Fruit fly (Drosophila melanogaster) whole organism, embryonic: ENCODE measurements around the gene CG13984.

ENCODE experiments used
- Atf3 ChIP-seq: fragments of 200-800 bp; sonication (Bioruptor generic); optimal IDR thresholded peaks from 3 replicates; lab custom pipeline; 2016; ENCODE audit warnings: missing biosample characterization, missing genetic modification characterization
- Awh ChIP-seq: fragments of 200-800 bp; sonication (Bioruptor generic); IDR thresholded peaks from 2 replicates; pipeline ENCODE4, ENCODE4 v1.3.6; 2022; ENCODE audit warnings: missing biosample characterization, missing genetic modification characterization
- CG10147 ChIP-seq: fragments of 200-800 bp; sonication (Bioruptor generic); optimal IDR thresholded peaks from 2 replicates; lab custom pipeline; 2019; ENCODE audit warnings: missing biosample characterization, mild to moderate bottlenecking, missing genetic modification characterization, moderate library complexity
- CG1024 ChIP-seq: fragments of 200-800 bp; sonication (Bioruptor generic); IDR thresholded peaks from 2 replicates; pipeline ENCODE4 v1.3.6; 2022; ENCODE audit warnings: missing biosample characterization, missing genetic modification characterization
- CG10274 ChIP-seq: fragments of 200-800 bp; sonication (Bioruptor generic); optimal IDR thresholded peaks from 3 replicates; lab custom pipeline; 2017; ENCODE audit warnings: missing biosample characterization, mild to moderate bottlenecking, missing genetic modification characterization
- CG12104 ChIP-seq: fragments of 200-800 bp; sonication (Bioruptor generic); optimal IDR thresholded peaks from 3 replicates; lab custom pipeline; 2016; ENCODE audit warnings: missing biosample characterization, missing genetic modification characterization
- CG15073 ChIP-seq: fragments of 200-800 bp; sonication (Bioruptor generic); optimal IDR thresholded peaks from 2 replicates; lab custom pipeline; 2016; ENCODE audit warnings: missing biosample characterization, missing genetic modification characterization
- CG1529 ChIP-seq: fragments of 200-800 bp; sonication (Bioruptor generic); optimal IDR thresholded peaks from 3 replicates; lab custom pipeline; 2018; ENCODE audit warnings: missing biosample characterization, missing genetic modification characterization
- CG17385 ChIP-seq: fragments of 200-800 bp; sonication (Bioruptor generic); optimal IDR thresholded peaks from 3 replicates; lab custom pipeline; 2018; ENCODE audit warnings: missing biosample characterization, mild to moderate bottlenecking, missing genetic modification characterization
- CG18764 ChIP-seq: fragments of 200-800 bp; sonication (Bioruptor generic); optimal IDR thresholded peaks from 3 replicates; lab custom pipeline; 2016; ENCODE audit warnings: missing biosample characterization, missing genetic modification characterization
- CG2120 ChIP-seq: fragments of 200-800 bp; sonication (Bioruptor generic); optimal IDR thresholded peaks from 3 replicates; lab custom pipeline; 2016; ENCODE audit warnings: missing biosample characterization, missing genetic modification characterization
- CG2678 ChIP-seq: fragments of 200-800 bp; sonication (Bioruptor generic); optimal IDR thresholded peaks from 3 replicates; lab custom pipeline; 2019; ENCODE audit warnings: missing biosample characterization, mild to moderate bottlenecking, missing genetic modification characterization, moderate library complexity
- CG30020 ChIP-seq: fragments of 200-800 bp; optimal IDR thresholded peaks from 2 replicates; lab custom pipeline; 2019; ENCODE audit warnings: missing biosample characterization, mild to moderate bottlenecking, missing genetic modification characterization, moderate library complexity
- CG31441 ChIP-seq: fragments of 200-800 bp; sonication (Bioruptor generic); IDR thresholded peaks from 2 replicates; pipeline ENCODE4 v1.3.6; 2022; ENCODE audit warnings: missing biosample characterization, missing genetic modification characterization
- CG3838 ChIP-seq: fragments of 200-800 bp; sonication (Bioruptor generic); optimal IDR thresholded peaks from 3 replicates; lab custom pipeline; 2016; ENCODE audit warnings: missing biosample characterization, missing genetic modification characterization
- CG9609 ChIP-seq: fragments of 200-800 bp; sonication (Bioruptor generic); optimal IDR thresholded peaks from 3 replicates; lab custom pipeline; 2016; ENCODE audit warnings: missing biosample characterization, missing genetic modification characterization
- CG9727 ChIP-seq: fragments of 200-800 bp; sonication (Bioruptor generic); optimal IDR thresholded peaks from 3 replicates; lab custom pipeline; 2017; ENCODE audit warnings: missing biosample characterization, mild to moderate bottlenecking, missing genetic modification characterization
- CoRest ChIP-seq: fragments of 200-800 bp; sonication (Bioruptor generic); optimal IDR thresholded peaks from 3 replicates; lab custom pipeline; 2018; ENCODE audit warnings: missing biosample characterization, mild to moderate bottlenecking, missing genetic modification characterization, moderate library complexity
- Dip2 ChIP-seq: fragments of 200-800 bp; sonication (Bioruptor generic); IDR thresholded peaks from 2 replicates; pipeline ENCODE4 v1.3.6; 2022; ENCODE audit warnings: missing biosample characterization, missing genetic modification characterization
- Elba2 ChIP-seq: fragments of 200-800 bp; sonication (Bioruptor generic); optimal IDR thresholded peaks from 3 replicates; lab custom pipeline; 2016; ENCODE audit warnings: missing biosample characterization, missing genetic modification characterization
- Fer1 ChIP-seq: fragments of 200-800 bp; sonication (Bioruptor generic); optimal IDR thresholded peaks from 2 replicates; lab custom pipeline; 2017; ENCODE audit warnings: missing biosample characterization, mild to moderate bottlenecking, missing genetic modification characterization
- MBD-R2 ChIP-seq: fragments of 200-800 bp; sonication (Bioruptor generic); IDR thresholded peaks from 2 replicates; pipeline ENCODE4 v1.3.6; 2022; ENCODE audit warnings: missing biosample characterization, missing genetic modification characterization
- MTF-1 ChIP-seq: fragments of 200-800 bp; sonication (Bioruptor generic); optimal IDR thresholded peaks from 2 replicates; lab custom pipeline; 2018; ENCODE audit warnings: missing biosample characterization, mild to moderate bottlenecking, missing genetic modification characterization, borderline replicate concordance
- Meics ChIP-seq: fragments of 200-800 bp; sonication (Bioruptor generic); optimal IDR thresholded peaks from 2 replicates; lab custom pipeline; 2017; ENCODE audit warnings: missing biosample characterization, mild to moderate bottlenecking, missing genetic modification characterization
- Mes4 ChIP-seq: fragments of 200-800 bp; sonication (Bioruptor generic); optimal IDR thresholded peaks from 2 replicates; lab custom pipeline; 2016; ENCODE audit warnings: missing biosample characterization, missing genetic modification characterization
- Myb ChIP-seq: fragments of 200-800 bp; sonication (Bioruptor generic); optimal IDR thresholded peaks from 2 replicates; lab custom pipeline; 2016; ENCODE audit warnings: missing biosample characterization, missing genetic modification characterization
- Side ChIP-seq: fragments of 200-800 bp; sonication (Bioruptor generic); optimal IDR thresholded peaks from 2 replicates; lab custom pipeline; 2016; ENCODE audit warnings: missing biosample characterization, missing genetic modification characterization
- Xbp1 ChIP-seq: fragments of 200-800 bp; sonication (Bioruptor generic); optimal IDR thresholded peaks from 3 replicates; lab custom pipeline; 2016; ENCODE audit warnings: missing biosample characterization, mild to moderate bottlenecking, missing genetic modification characterization
- ap ChIP-seq: fragments of 200-800 bp; sonication (Bioruptor generic); IDR thresholded peaks from 2 replicates; pipeline ENCODE4 v1.3.6; 2022; ENCODE audit warnings: missing biosample characterization, missing genetic modification characterization
- ase ChIP-seq: fragments of 200-800 bp; sonication (Bioruptor generic); IDR thresholded peaks from 3 replicates; pipeline ENCODE4 v1.3.6; 2022; ENCODE audit warnings: missing biosample characterization, missing genetic modification characterization
- bab2 ChIP-seq: fragments of 200-800 bp; sonication (Bioruptor generic); optimal IDR thresholded peaks from 2 replicates; lab custom pipeline; 2016; ENCODE audit warnings: missing biosample characterization, missing genetic modification characterization
- btn ChIP-seq: fragments of 200-800 bp; sonication (Bioruptor generic); optimal IDR thresholded peaks from 2 replicates; lab custom pipeline; 2016; ENCODE audit warnings: missing biosample characterization, missing genetic modification characterization
- ci ChIP-seq: fragments of 200-800 bp; sonication (Bioruptor generic); IDR thresholded peaks from 3 replicates; pipeline ENCODE4 v1.3.6; 2022; ENCODE audit warnings: missing biosample characterization, missing genetic modification characterization
- crol ChIP-seq: fragments of 200-800 bp; sonication (Bioruptor generic); IDR thresholded peaks from 2 replicates; pipeline ENCODE4 v1.3.6; 2022; ENCODE audit warnings: missing biosample characterization, missing genetic modification characterization
- dan ChIP-seq: fragments of 200-800 bp; sonication (Bioruptor generic); IDR thresholded peaks from 2 replicates; pipeline ENCODE4 v1.3.6; 2022; ENCODE audit warnings: missing biosample characterization, missing genetic modification characterization
- dmrt11E ChIP-seq: fragments of 200-800 bp; sonication (Bioruptor generic); optimal IDR thresholded peaks from 3 replicates; lab custom pipeline; 2018; ENCODE audit warnings: missing biosample characterization, mild to moderate bottlenecking, missing genetic modification characterization, moderate library complexity
- dysf ChIP-seq: fragments of 200-800 bp; sonication (Bioruptor generic); IDR thresholded peaks from 3 replicates; pipeline ENCODE4 v1.3.6; 2022; ENCODE audit warnings: missing biosample characterization, missing genetic modification characterization
- emc ChIP-seq: fragments of 200-800 bp; sonication (Bioruptor generic); optimal IDR thresholded peaks from 2 replicates; lab custom pipeline; 2016; ENCODE audit warnings: missing biosample characterization, missing genetic modification characterization
- fd64A ChIP-seq: fragments of 200-800 bp; sonication (Bioruptor generic); optimal IDR thresholded peaks from 3 replicates; lab custom pipeline; 2018; ENCODE audit warnings: missing biosample characterization, mild to moderate bottlenecking, missing genetic modification characterization
- ftz-f1 ChIP-seq: fragments of 200-800 bp; sonication (Bioruptor generic); optimal IDR thresholded peaks from 2 replicates; lab custom pipeline; 2016; ENCODE audit warnings: missing biosample characterization, missing genetic modification characterization
- h ChIP-seq: fragments of >200 bp; optimal IDR thresholded peaks from 2 replicates; lab custom pipeline; 2017
- hb ChIP-seq: fragments of 200-800 bp; sonication (Bioruptor generic); IDR thresholded peaks from 3 replicates; pipeline ENCODE4 v1.3.6; 2022; ENCODE audit warnings: missing biosample characterization, missing genetic modification characterization; ENCODE audit not compliant: partially characterized antibody
- maf-S ChIP-seq: fragments of 200-800 bp; sonication (Bioruptor generic); optimal IDR thresholded peaks from 2 replicates; lab custom pipeline; 2016; ENCODE audit warnings: missing biosample characterization, missing genetic modification characterization
- nom ChIP-seq: fragments of 200-800 bp; sonication (Bioruptor generic); optimal IDR thresholded peaks from 2 replicates; lab custom pipeline; 2017; ENCODE audit warnings: missing biosample characterization, missing genetic modification characterization, mild to moderate bottlenecking, moderate library complexity, missing genetic modification reagents
- psq ChIP-seq: fragments of 200-800 bp; sonication (Bioruptor generic); optimal IDR thresholded peaks from 2 replicates; lab custom pipeline; 2017; ENCODE audit warnings: missing biosample characterization, missing genetic modification characterization
- schlank ChIP-seq: fragments of 200-800 bp; sonication (Bioruptor generic); optimal IDR thresholded peaks from 2 replicates; lab custom pipeline; 2018; ENCODE audit warnings: missing biosample characterization, mild to moderate bottlenecking, missing genetic modification characterization
- sens-2 ChIP-seq: fragments of 200-800 bp; sonication (Bioruptor generic); IDR thresholded peaks from 2 replicates; pipeline ENCODE4 v1.3.6; 2022; ENCODE audit warnings: missing biosample characterization, missing genetic modification characterization
- sna ChIP-seq: fragments of 200-800 bp; sonication (Bioruptor generic); IDR thresholded peaks from 2 replicates; pipeline ENCODE4 v1.3.6; 2022; ENCODE audit warnings: missing biosample characterization, missing genetic modification characterization; ENCODE audit not compliant: partially characterized antibody
- tx ChIP-seq: fragments of 200-800 bp; sonication (Bioruptor generic); optimal IDR thresholded peaks from 2 replicates; lab custom pipeline; 2016; ENCODE audit warnings: missing biosample characterization, missing genetic modification characterization
- vvl ChIP-seq: fragments of 200-800 bp; sonication (Bioruptor generic); IDR thresholded peaks from 2 replicates; pipeline ENCODE4 v1.3.6; 2022; ENCODE audit warnings: missing biosample characterization, missing genetic modification characterization

CG13984 gene

dm6 chr2L:6339010-6339897 is 30.6 kb downstream of the CG13984 start (continued):
- TF ChIP-seq CG10147 (GFP tag; lab: Kevin White, UChicago) (no peak), psq (no peak), Atf3 (GFP tag; lab: Kevin White, UChicago) (peak; percentile 49), bab2 (GFP tag; lab: Kevin White, UChicago) (peak; percentile 65), CG15073 (GFP tag; lab: Kevin White, UChicago) (no peak), schlank (tag; lab: Kevin White, UChicago) (peak; percentile 42), CG9609 (peak; percentile 9), Fer1 (GFP tag; lab: Kevin White, UChicago) (peak; percentile 14), vvl (GFP tag; lab: Robert Waterston, UW) (peak; percentile 40), CG2678 (tag; lab: Kevin White, UChicago) (peak; percentile 51), Mes4 (GFP tag; lab: Kevin White, UChicago) (peak; percentile 43), CG3838 (GFP tag; lab: Kevin White, UChicago) (no peak), emc (GFP tag; lab: Kevin White, UChicago) (peak; percentile 30), fd64A (GFP tag; lab: Kevin White, UChicago) (no peak), CG18764 (GFP tag; lab: Kevin White, UChicago) (peak; percentile 21), ase (GFP tag; lab: Robert Waterston, UW) (peak; percentile 55; the same call in 1 of the 3 replicates), CG9727 (GFP tag; lab: Kevin White, UChicago) (peak; percentile 38), tx (GFP tag; lab: Kevin White, UChicago) (peak; percentile 44), maf-S (GFP tag; lab: Kevin White, UChicago) (no peak), CG31441 (GFP tag; lab: Robert Waterston, UW) (peak; percentile 8; the same call in 1 of the 2 replicates), CG1529 (GFP tag; lab: Kevin White, UChicago) (peak; percentile 7), CoRest (tag; lab: Kevin White, UChicago) (peak; percentile 47), crol (GFP tag; lab: Robert Waterston, UW) (peak; percentile 7), Meics (GFP tag; lab: Kevin White, UChicago) (peak; percentile 47), Elba2 (GFP tag; lab: Kevin White, UChicago) (no peak), h (lab: Kevin White, UChicago) (no peak), dysf (GFP tag; lab: Robert Waterston, UW) (peak; percentile 49; the same call in 2 of the 3 replicates), CG17385 (GFP tag; lab: Kevin White, UChicago) (peak; percentile 32), ftz-f1 (peak; percentile 96), dmrt11E (tag; lab: Kevin White, UChicago) (peak; percentile 42), hb (GFP tag; lab: Robert Waterston, UW) (no peak), ap (no peak), ci (0 out of 3 replicates have a peak, but pooled peaks have one; percentile 34), CG30020 (tag; lab: Kevin White, UChicago) (no peak), Myb (peak; percentile 11), dan (GFP tag; lab: Robert Waterston, UW) (no peak), Awh (GFP tag; lab: Robert Waterston, UW) (peak; percentile 12; the same call in 1 of the 2 replicates), MTF-1 (peak; percentile 16), sens-2 (GFP tag; lab: Robert Waterston, UW) (0 out of 2 replicates have a peak, but pooled peaks have one; percentile 37), Xbp1 (GFP tag; lab: Kevin White, UChicago) (peak; percentile 43), Side (GFP tag; lab: Kevin White, UChicago) (peak; percentile 4), MBD-R2 (GFP tag; lab: Robert Waterston, UW) (peak; percentile 5; the same call in 1 of the 2 replicates), Dip2 (GFP tag; lab: Robert Waterston, UW) (no peak), CG10274 (GFP tag; lab: Kevin White, UChicago) (no peak), nom (GFP tag; lab: Kevin White, UChicago) (peak; percentile 94), btn (GFP tag; lab: Kevin White, UChicago) (no peak), CG12104 (no peak), sna (peak; percentile 15; the same call in 1 of the 2 replicates), CG1024 (no peak), CG2120 (GFP tag; lab: Kevin White, UChicago) (peak; percentile 71)
